Fruit fly (Drosophila melanogaster) whole organism, embryonic: ENCODE data around the gene CG3777.

Experiments
- Atf6 ChIP-seq: fragments of 200-800 bp; sonication (Bioruptor generic); IDR thresholded peaks from 2 replicates; pipeline ENCODE4 v1.3.6; 2022; ENCODE audit warnings: missing biosample characterization, missing genetic modification characterization
- CG10565 ChIP-seq: fragments of 200-800 bp; sonication (Bioruptor generic); optimal IDR thresholded peaks from 3 replicates; lab custom pipeline; 2016; ENCODE audit warnings: missing biosample characterization, mild to moderate bottlenecking, missing genetic modification characterization
- CG11723 ChIP-seq: fragments of 200-800 bp; sonication (Bioruptor generic); optimal IDR thresholded peaks from 2 replicates; lab custom pipeline; 2017; ENCODE audit warnings: missing biosample characterization, mild to moderate bottlenecking, missing genetic modification characterization
- CG13775 ChIP-seq: fragments of 200-800 bp; sonication (Bioruptor generic); optimal IDR thresholded peaks from 3 replicates; lab custom pipeline; 2017; ENCODE audit warnings: missing biosample characterization, mild to moderate bottlenecking, missing genetic modification characterization
- CG14710 ChIP-seq: fragments of 200-800 bp; sonication (Bioruptor generic); optimal IDR thresholded peaks from 3 replicates; lab custom pipeline; 2019; ENCODE audit warnings: missing biosample characterization, mild to moderate bottlenecking, missing genetic modification characterization, moderate library complexity
- CG1529 ChIP-seq: fragments of 200-800 bp; sonication (Bioruptor generic); optimal IDR thresholded peaks from 3 replicates; lab custom pipeline; 2018; ENCODE audit warnings: missing biosample characterization, missing genetic modification characterization
- CG15601 ChIP-seq: fragments of 200-800 bp; sonication (Bioruptor generic); optimal IDR thresholded peaks from 3 replicates; lab custom pipeline; 2019; ENCODE audit warnings: missing biosample characterization, mild to moderate bottlenecking, missing genetic modification characterization, moderate library complexity
- CG15696 ChIP-seq: fragments of 200-800 bp; sonication (Bioruptor generic); optimal IDR thresholded peaks from 2 replicates; lab custom pipeline; 2019; ENCODE audit warnings: missing biosample characterization, mild to moderate bottlenecking, missing genetic modification characterization, moderate library complexity
- CG16779 ChIP-seq: fragments of 200-800 bp; sonication (Bioruptor generic); IDR thresholded peaks from 2 replicates; pipeline ENCODE4 v1.3.6; 2022; ENCODE audit warnings: missing biosample characterization, missing genetic modification characterization
- CG17186 ChIP-seq: fragments of 200-800 bp; sonication (Bioruptor generic); optimal IDR thresholded peaks from 3 replicates; lab custom pipeline; 2017; ENCODE audit warnings: missing biosample characterization, missing genetic modification reagents, missing genetic modification characterization
- CG17568 ChIP-seq: fragments of 200-800 bp; sonication (Bioruptor generic); optimal IDR thresholded peaks from 2 replicates; lab custom pipeline; 2018; ENCODE audit warnings: missing biosample characterization, mild to moderate bottlenecking, missing genetic modification characterization, moderate library complexity
- CG2712 ChIP-seq: fragments of 200-800 bp; optimal IDR thresholded peaks from 3 replicates; lab custom pipeline; 2019; ENCODE audit warnings: missing biosample characterization, mild to moderate bottlenecking, missing genetic modification characterization, moderate library complexity
- CG31224 ChIP-seq: fragments of 200-800 bp; sonication (Bioruptor generic); IDR thresholded peaks from 2 replicates; pipeline ENCODE4 v1.3.6; 2022; ENCODE audit warnings: missing biosample characterization, missing genetic modification characterization
- CG31365 ChIP-seq: fragments of 200-800 bp; sonication (Bioruptor generic); optimal IDR thresholded peaks from 2 replicates; lab custom pipeline; 2018; ENCODE audit warnings: missing biosample characterization, mild to moderate bottlenecking, missing genetic modification characterization
- CG33213 ChIP-seq: fragments of 200-800 bp; sonication (Bioruptor generic); optimal IDR thresholded peaks from 3 replicates; lab custom pipeline; 2016; ENCODE audit warnings: missing biosample characterization, missing genetic modification characterization
- CG4707 ChIP-seq: fragments of 200-800 bp; sonication (Bioruptor generic); optimal IDR thresholded peaks from 2 replicates; lab custom pipeline; 2018; ENCODE audit warnings: missing biosample characterization, mild to moderate bottlenecking, missing genetic modification characterization, moderate library complexity
- CG9727 ChIP-seq: fragments of 200-800 bp; sonication (Bioruptor generic); optimal IDR thresholded peaks from 3 replicates; lab custom pipeline; 2017; ENCODE audit warnings: missing biosample characterization, mild to moderate bottlenecking, missing genetic modification characterization
- Chrac-16 ChIP-seq: fragments of 200-800 bp; sonication (Bioruptor generic); optimal IDR thresholded peaks from 3 replicates; lab custom pipeline; 2016; ENCODE audit warnings: missing biosample characterization, missing genetic modification characterization
- CoRest ChIP-seq: fragments of 200-800 bp; sonication (Bioruptor generic); optimal IDR thresholded peaks from 3 replicates; lab custom pipeline; 2018; ENCODE audit warnings: missing biosample characterization, mild to moderate bottlenecking, missing genetic modification characterization, moderate library complexity
- Dref ChIP-seq: fragments of 200-800 bp; sonication (Bioruptor generic); IDR thresholded peaks from 2 replicates; pipeline ENCODE4 v1.3.6; 2022; ENCODE audit warnings: missing biosample characterization, missing genetic modification characterization
- H2.0 ChIP-seq: fragments of 200-800 bp; sonication (Bioruptor generic); IDR thresholded peaks from 2 replicates; pipeline ENCODE4 v1.3.6; 2022; ENCODE audit warnings: missing biosample characterization, missing genetic modification characterization
- HLH54F ChIP-seq: fragments of 200-800 bp; sonication (Bioruptor generic); optimal IDR thresholded peaks from 3 replicates; lab custom pipeline; 2016; ENCODE audit warnings: missing biosample characterization, missing genetic modification characterization
- Hmr ChIP-seq: fragments of 200-800 bp; sonication (Bioruptor generic); optimal IDR thresholded peaks from 3 replicates; lab custom pipeline; 2017; ENCODE audit warnings: mild to moderate bottlenecking, missing biosample characterization, missing genetic modification reagents, missing genetic modification characterization
- Hmx ChIP-seq: fragments of 200-800 bp; sonication (Bioruptor generic); optimal IDR thresholded peaks from 2 replicates; lab custom pipeline; 2016; ENCODE audit warnings: missing biosample characterization, missing genetic modification characterization
- Lhr ChIP-seq: fragments of 200-800 bp; sonication (Bioruptor generic); optimal IDR thresholded peaks from 3 replicates; lab custom pipeline; 2017; ENCODE audit warnings: mild to moderate bottlenecking, missing biosample characterization, missing genetic modification reagents, missing genetic modification characterization
- MESR4 ChIP-seq: fragments of 200-800 bp; sonication (Bioruptor generic); optimal IDR thresholded peaks from 2 replicates; lab custom pipeline; 2018; ENCODE audit warnings: missing biosample characterization, mild to moderate bottlenecking, missing genetic modification characterization, moderate library complexity
- Mes4 ChIP-seq: fragments of 200-800 bp; sonication (Bioruptor generic); optimal IDR thresholded peaks from 2 replicates; lab custom pipeline; 2016; ENCODE audit warnings: missing biosample characterization, missing genetic modification characterization
- NC2α ChIP-seq: fragments of 200-800 bp; sonication (Bioruptor generic); optimal IDR thresholded peaks from 2 replicates; lab custom pipeline; 2016; ENCODE audit warnings: missing biosample characterization, missing genetic modification characterization
- PHDP ChIP-seq: fragments of 200-800 bp; sonication (Bioruptor generic); optimal IDR thresholded peaks from 3 replicates; lab custom pipeline; 2018; ENCODE audit warnings: missing biosample characterization, mild to moderate bottlenecking, missing genetic modification characterization, moderate library complexity
- Pdp1 ChIP-seq, 2 experiments: fragments of 200-800 bp; sonication (Bioruptor generic); optimal IDR thresholded peaks; 3 replicates each; lab custom pipeline; 2016; ENCODE audit warnings: missing biosample characterization in 2 of 2, missing genetic modification characterization in 2 of 2, mild to moderate bottlenecking in 1 of 2, moderate library complexity in 1 of 2
- Sox100B ChIP-seq: fragments of 200-800 bp; sonication (Bioruptor generic); optimal IDR thresholded peaks from 3 replicates; lab custom pipeline; 2018; ENCODE audit warnings: missing biosample characterization, mild to moderate bottlenecking, missing genetic modification characterization
- Sox102F ChIP-seq: fragments of 200-800 bp; sonication (Bioruptor generic); optimal IDR thresholded peaks from 2 replicates; lab custom pipeline; 2018; ENCODE audit warnings: missing biosample characterization, mild to moderate bottlenecking, missing genetic modification characterization, moderate library complexity
- Sry-δ ChIP-seq: fragments of 200-800 bp; sonication (Bioruptor generic); optimal IDR thresholded peaks from 2 replicates; lab custom pipeline; 2016; ENCODE audit warnings: missing biosample characterization, missing genetic modification characterization
- Usf ChIP-seq: fragments of 200-800 bp; sonication (Bioruptor generic); optimal IDR thresholded peaks from 2 replicates; lab custom pipeline; 2017; ENCODE audit warnings: missing genotype, missing biosample characterization, missing genetic modification characterization
- ato ChIP-seq: fragments of 200-800 bp; sonication (Bioruptor generic); IDR thresholded peaks from 2 replicates; pipeline ENCODE4 v1.3.6; 2022; ENCODE audit warnings: missing biosample characterization, missing genetic modification characterization; ENCODE audit not compliant: partially characterized antibody
- ci ChIP-seq: fragments of 200-800 bp; sonication (Bioruptor generic); IDR thresholded peaks from 3 replicates; pipeline ENCODE4 v1.3.6; 2022; ENCODE audit warnings: missing biosample characterization, missing genetic modification characterization
- eyg ChIP-seq: fragments of 200-800 bp; sonication (Bioruptor generic); optimal IDR thresholded peaks from 3 replicates; lab custom pipeline; 2016; ENCODE audit warnings: missing biosample characterization, missing genetic modification characterization
- fd96Cb ChIP-seq: fragments of 200-800 bp; sonication (Bioruptor generic); optimal IDR thresholded peaks from 2 replicates; lab custom pipeline; 2018; ENCODE audit warnings: missing biosample characterization, mild to moderate bottlenecking, missing genetic modification characterization, moderate library complexity
- gce ChIP-seq: fragments of 200-800 bp; sonication (Bioruptor generic); IDR thresholded peaks from 3 replicates; pipeline ENCODE4 v1.3.6; 2022; ENCODE audit warnings: missing biosample characterization, missing genetic modification characterization
- gem ChIP-seq: fragments of 200-800 bp; sonication (Bioruptor generic); optimal IDR thresholded peaks from 2 replicates; lab custom pipeline; 2019; ENCODE audit warnings: missing biosample characterization, mild to moderate bottlenecking, missing genetic modification characterization, moderate library complexity
- gsb-n ChIP-seq: fragments of 200-800 bp; sonication (Bioruptor generic); optimal IDR thresholded peaks from 3 replicates; lab custom pipeline; 2018; ENCODE audit warnings: missing biosample characterization, mild to moderate bottlenecking, missing genetic modification characterization
- ind ChIP-seq: fragments of 200-800 bp; sonication (Bioruptor generic); optimal IDR thresholded peaks from 3 replicates; lab custom pipeline; 2016; ENCODE audit warnings: missing biosample characterization, missing genetic modification characterization
- mam ChIP-seq: fragments of 200-800 bp; sonication (Bioruptor generic); optimal IDR thresholded peaks from 3 replicates; lab custom pipeline; 2016; ENCODE audit warnings: missing biosample characterization, missing genetic modification characterization
- mld ChIP-seq: fragments of 200-800 bp; sonication (Bioruptor generic); IDR thresholded peaks from 3 replicates; pipeline ENCODE4 v1.3.6; 2022; ENCODE audit warnings: missing biosample characterization, missing genetic modification characterization; ENCODE audit not compliant: partially characterized antibody
- oc ChIP-seq: fragments of 200-800 bp; sonication (Bioruptor generic); optimal IDR thresholded peaks from 2 replicates; lab custom pipeline; 2018; ENCODE audit warnings: missing biosample characterization, mild to moderate bottlenecking, missing genetic modification characterization, moderate library complexity
- pum ChIP-seq: fragments of 200-800 bp; sonication (Bioruptor generic); optimal IDR thresholded peaks from 2 replicates; lab custom pipeline; 2016; ENCODE audit warnings: missing biosample characterization, missing genetic modification characterization
- pzg ChIP-seq: fragments of 200-800 bp; sonication (Bioruptor generic); optimal IDR thresholded peaks from 3 replicates; lab custom pipeline; 2018; ENCODE audit warnings: missing biosample characterization, mild to moderate bottlenecking, missing genetic modification characterization, moderate library complexity
- ro ChIP-seq: fragments of 200-800 bp; sonication (Bioruptor generic); IDR thresholded peaks from 2 replicates; pipeline ENCODE4 v1.3.6; 2022; ENCODE audit warnings: missing biosample characterization, missing genetic modification characterization
- sc ChIP-seq, 3 experiments: fragments of >200 bp in 2 of 3; fragments of 200-800 bp in 1 of 3; sonication (Bioruptor generic) in 1 of 3; optimal IDR thresholded peaks; 2 replicates in 2 of 3; 3 replicates in 1 of 3; lab custom pipeline; 2017; ENCODE audit warnings: mild to moderate bottlenecking in 1 of 3, missing biosample characterization in 1 of 3, missing genetic modification characterization in 1 of 3, missing genetic modification reagents in 1 of 3
- stwl ChIP-seq: fragments of 200-800 bp; sonication (Bioruptor generic); optimal IDR thresholded peaks from 3 replicates; lab custom pipeline; 2018; ENCODE audit warnings: missing biosample characterization, mild to moderate bottlenecking, missing genetic modification characterization, moderate library complexity
- wek ChIP-seq: fragments of 200-800 bp; sonication (Bioruptor generic); optimal IDR thresholded peaks from 3 replicates; lab custom pipeline; 2018; ENCODE audit warnings: missing biosample characterization, mild to moderate bottlenecking, missing genetic modification characterization, moderate library complexity

CG3777 gene

DNA sequence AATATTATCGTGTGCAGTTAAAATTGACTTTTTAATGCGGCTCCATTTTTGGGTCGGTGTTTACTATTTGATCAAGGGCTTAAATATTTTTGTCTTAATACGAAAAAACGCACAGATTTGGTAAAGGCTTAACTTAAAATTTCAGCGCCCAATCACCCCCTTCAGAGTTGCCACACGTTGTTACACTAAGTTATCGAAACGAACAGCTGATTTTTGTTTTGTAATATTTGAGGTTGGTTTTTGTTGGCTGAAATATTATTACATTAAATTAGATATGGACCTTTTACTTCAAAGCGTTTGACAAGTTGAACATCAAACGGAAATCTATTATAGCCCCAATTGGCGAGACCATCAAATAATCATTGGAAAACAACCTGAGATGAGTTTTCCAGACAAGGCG lies 24.8 kb upstream of the CG3777 start, which contains the start of gene CG42376 (continued):
- no peak for TF ChIP-seq CG15696 (tag; lab: Kevin White, UChicago)
- no peak for TF ChIP-seq CG15601
- no peak for TF ChIP-seq CG17568 (GFP tag; lab: Kevin White, UChicago)
- TF ChIP-seq CG1529, result no peak
- no peak for TF ChIP-seq Mes4 (GFP tag; lab: Kevin White, UChicago)
- TF ChIP-seq fd96Cb, result no peak
- TF ChIP-seq Pdp1 (GFP tag; optimal IDR thresholded peaks at IDR 0.05; lab: Kevin White, UChicago), result peak in 1 of 2 experiments; percentile 68
- no peak for TF ChIP-seq gce (GFP tag; lab: Robert Waterston, UW)
- no peak for TF ChIP-seq CG10565 (GFP tag; lab: Kevin White, UChicago)
- TF ChIP-seq mld, result no peak
- no peak for TF ChIP-seq Sox102F
- TF ChIP-seq sc (optimal IDR thresholded peaks at IDR 0.05; lab: Kevin White, UChicago), result no peak
- no peak for TF ChIP-seq sc (GFP tag; optimal IDR thresholded peaks at IDR 0.05; lab: Kevin White, UChicago)
- no peak for TF ChIP-seq ci (GFP tag; lab: Robert Waterston, UW)
- no peak for TF ChIP-seq CG9727 (GFP tag; lab: Kevin White, UChicago)
- TF ChIP-seq H2.0 (GFP tag; lab: Robert Waterston, UW), result no peak
- no peak for TF ChIP-seq Atf6 (GFP tag; lab: Robert Waterston, UW)
- TF ChIP-seq Hmr (GFP tag; lab: Kevin White, UChicago), result no peak
- peak; percentile 63 for TF ChIP-seq stwl (tag; lab: Kevin White, UChicago)
- no peak for TF ChIP-seq oc (tag; lab: Kevin White, UChicago)
- no peak for TF ChIP-seq ind
- TF ChIP-seq gsb-n (tag; lab: Kevin White, UChicago), result no peak
- no peak for TF ChIP-seq gem (tag; lab: Kevin White, UChicago)
- TF ChIP-seq wek (GFP tag; lab: Kevin White, UChicago), result no peak
- TF ChIP-seq CG2712, result no peak
- no peak for TF ChIP-seq Chrac-16 (GFP tag; lab: Kevin White, UChicago)
- TF ChIP-seq Hmx (GFP tag; lab: Kevin White, UChicago), result no peak
- no peak for TF ChIP-seq CG13775 (GFP tag; lab: Kevin White, UChicago)
- no peak for TF ChIP-seq CoRest
- TF ChIP-seq HLH54F (GFP tag; lab: Kevin White, UChicago), result no peak
- peak; percentile 39 for TF ChIP-seq Sry-δ
- TF ChIP-seq MESR4 (GFP tag; lab: Kevin White, UChicago), result peak; percentile 37
- no peak for TF ChIP-seq ato (GFP tag; lab: Robert Waterston, UW)
- no peak for TF ChIP-seq CG31224 (GFP tag; lab: Robert Waterston, UW)
- no peak for TF ChIP-seq eyg (GFP tag; lab: Kevin White, UChicago)
- TF ChIP-seq CG4707 (GFP tag; lab: Kevin White, UChicago), result no peak
- TF ChIP-seq Sox100B (GFP tag; lab: Kevin White, UChicago), result no peak
- TF ChIP-seq CG31365 (tag; lab: Kevin White, UChicago), result no peak
- no peak for TF ChIP-seq CG16779
- no peak for TF ChIP-seq CG11723
- TF ChIP-seq CG17186, result no peak
- TF ChIP-seq pzg (GFP tag; lab: Kevin White, UChicago), result peak; percentile 38
- no peak for TF ChIP-seq ro (GFP tag; lab: Robert Waterston, UW)
- TF ChIP-seq CG33213, result no peak
- TF ChIP-seq mam, result no peak
- peak; percentile 60 for TF ChIP-seq Dref (GFP tag; lab: Robert Waterston, UW)
- TF ChIP-seq Usf (GFP tag; lab: Kevin White, UChicago), result no peak
- TF ChIP-seq PHDP (tag; lab: Kevin White, UChicago), result no peak
- no peak for TF ChIP-seq CG14710 (tag; lab: Kevin White, UChicago)
- TF ChIP-seq Lhr (GFP tag; lab: Kevin White, UChicago), result no peak
- TF ChIP-seq pum, result no peak
- no peak for TF ChIP-seq NC2α (GFP tag; lab: Kevin White, UChicago)
